Worm (Caenorhabditis elegans): ENCODE results near the gene B0546.4.
"Not testable (repeated sequence)": the region's sequence is repeated elsewhere in the genome, so short reads cannot be mapped to it uniquely, and the experiment has no call there.

- TF ChIP-seq hnd-1 (tag; optimal IDR thresholded peaks at IDR 0.05); ama-1 (optimal IDR thresholded peaks at IDR 0.05); tbx-11 (GFP tag; IDR thresholded peaks at IDR 0.05); scrt-1 (GFP tag; IDR thresholded peaks at IDR 0.05); sea-1 (GFP tag; conservative IDR thresholded peaks at IDR 0.05); pes-1 (GFP tag; IDR thresholded peaks at IDR 0.05); hmbx-1 (tag; optimal IDR thresholded peaks at IDR 0.05): not testable (repeated sequence)
Measured at ce11 chrIV:3389999-3390398, 6.1 kb upstream of the B0546.4 start, which contains the start of gene B0546.5.
